Worm (Caenorhabditis elegans): Measurements from ENCODE around the gene C02C6.14.

DNA sequence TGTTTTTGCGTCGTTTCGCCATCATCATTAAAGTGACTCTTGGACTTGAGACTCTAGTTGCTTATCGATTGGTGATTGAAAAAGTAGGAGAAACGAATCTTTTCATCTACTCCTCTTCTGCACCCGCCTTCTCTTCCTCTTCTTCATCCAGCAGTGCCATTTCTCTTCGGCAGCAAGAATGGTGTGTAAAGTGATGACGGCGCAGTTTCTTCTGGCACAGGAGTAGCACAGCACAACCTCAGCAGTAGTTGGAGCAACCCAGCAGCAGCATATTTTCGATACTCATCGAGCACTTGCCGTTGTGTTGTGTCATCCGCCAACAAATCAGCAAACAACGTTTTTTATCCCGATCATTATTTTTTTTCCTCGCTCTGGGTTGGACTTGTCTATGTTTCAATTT, 38.0 kb downstream of the C02C6.14 start:
- TF ChIP-seq T22C8.4 (GFP tag; IDR thresholded peaks at IDR 0.05): no peak
- TF ChIP-seq ztf-29 (GFP tag; IDR thresholded peaks at IDR 0.05): no peak

Measured in whole organism, midembryonic.